Fruit fly (Drosophila melanogaster) whole organism, embryonic: ENCODE measurements around the gene Dcps.

Source experiments
- ATbp ChIP-seq: fragments of 200-800 bp; sonication (Bioruptor generic); optimal IDR thresholded peaks from 2 replicates; lab custom pipeline; 2017; ENCODE audit warnings: missing biosample characterization, mild to moderate bottlenecking, missing genetic modification characterization, missing genetic modification reagents
- Abd-B ChIP-seq: fragments of 200-800 bp; sonication (Bioruptor generic); optimal IDR thresholded peaks from 2 replicates; lab custom pipeline; 2018; ENCODE audit warnings: missing biosample characterization, mild to moderate bottlenecking, missing genetic modification characterization, moderate library complexity
- Atf6 ChIP-seq: fragments of 200-800 bp; sonication (Bioruptor generic); IDR thresholded peaks from 2 replicates; pipeline ENCODE4 v1.3.6; 2022; ENCODE audit warnings: missing biosample characterization, missing genetic modification characterization
- CG10654 ChIP-seq: fragments of 200-800 bp; sonication (Bioruptor generic); optimal IDR thresholded peaks from 2 replicates; lab custom pipeline; 2016; ENCODE audit warnings: missing biosample characterization, missing genetic modification characterization
- CG10959 ChIP-seq: fragments of 200-800 bp; sonication (Bioruptor generic); IDR thresholded peaks from 2 replicates; pipeline ENCODE4 v1.3.6; 2022; ENCODE audit warnings: missing biosample characterization, missing genetic modification characterization
- CG11695 ChIP-seq: fragments of 200-800 bp; sonication (Bioruptor generic); IDR thresholded peaks from 3 replicates; pipeline ENCODE4 v1.3.6; 2022; ENCODE audit warnings: missing biosample characterization, missing genetic modification characterization
- CG11723 ChIP-seq: fragments of 200-800 bp; sonication (Bioruptor generic); optimal IDR thresholded peaks from 2 replicates; lab custom pipeline; 2017; ENCODE audit warnings: missing biosample characterization, mild to moderate bottlenecking, missing genetic modification characterization
- CG13624 ChIP-seq: fragments of 200-800 bp; sonication (Bioruptor generic); optimal IDR thresholded peaks from 2 replicates; lab custom pipeline; 2016; ENCODE audit warnings: missing biosample characterization, missing genetic modification characterization
- CG14710 ChIP-seq: fragments of 200-800 bp; sonication (Bioruptor generic); optimal IDR thresholded peaks from 3 replicates; lab custom pipeline; 2019; ENCODE audit warnings: missing biosample characterization, mild to moderate bottlenecking, missing genetic modification characterization, moderate library complexity
- CG16779 ChIP-seq: fragments of 200-800 bp; sonication (Bioruptor generic); IDR thresholded peaks from 2 replicates; pipeline ENCODE4 v1.3.6; 2022; ENCODE audit warnings: missing biosample characterization, missing genetic modification characterization
- CG17802 ChIP-seq: fragments of 200-800 bp; sonication (Bioruptor generic); optimal IDR thresholded peaks from 2 replicates; lab custom pipeline; 2018; ENCODE audit warnings: missing biosample characterization, mild to moderate bottlenecking, missing genetic modification characterization, moderate library complexity
- CG17829 ChIP-seq: fragments of 200-800 bp; optimal IDR thresholded peaks from 2 replicates; lab custom pipeline; 2019; ENCODE audit warnings: missing biosample characterization, mild to moderate bottlenecking, missing genetic modification characterization, moderate library complexity
- CG18619 ChIP-seq: fragments of 200-800 bp; sonication (Bioruptor generic); optimal IDR thresholded peaks from 3 replicates; lab custom pipeline; 2017; ENCODE audit warnings: missing biosample characterization, mild to moderate bottlenecking, missing genetic modification characterization
- CG30431 ChIP-seq: fragments of 200-800 bp; sonication (Bioruptor generic); optimal IDR thresholded peaks from 2 replicates; lab custom pipeline; 2017; ENCODE audit warnings: missing biosample characterization, missing genetic modification characterization
- CG7745 ChIP-seq: fragments of 200-800 bp; sonication (Bioruptor generic); optimal IDR thresholded peaks from 2 replicates; lab custom pipeline; 2018; ENCODE audit warnings: missing biosample characterization, mild to moderate bottlenecking, missing genetic modification characterization, moderate library complexity
- CG7987 ChIP-seq: fragments of 200-800 bp; sonication (Bioruptor generic); optimal IDR thresholded peaks from 2 replicates; lab custom pipeline; 2018; ENCODE audit warnings: missing biosample characterization, mild to moderate bottlenecking, missing genetic modification characterization, moderate library complexity
- CG9215 ChIP-seq: fragments of 200-800 bp; sonication (Bioruptor generic); IDR thresholded peaks from 2 replicates; pipeline ENCODE4 v1.3.6; 2022; ENCODE audit warnings: missing biosample characterization, missing genetic modification characterization
- D ChIP-seq, 2 experiments: fragments of 200-800 bp in 1 of 2; fragments of >200 bp in 1 of 2; sonication (Bioruptor generic) in 1 of 2; optimal IDR thresholded peaks; 2 replicates in 1 of 2; 3 replicates in 1 of 2; lab custom pipeline; 2017; ENCODE audit warnings: mild to moderate bottlenecking in 1 of 2, missing biosample characterization in 1 of 2, missing genetic modification characterization in 1 of 2, missing genetic modification reagents in 1 of 2
- Hr39 ChIP-seq: fragments of >200 bp; optimal IDR thresholded peaks from 2 replicates; lab custom pipeline; 2017
- MTF-1 ChIP-seq: fragments of 200-800 bp; sonication (Bioruptor generic); optimal IDR thresholded peaks from 2 replicates; lab custom pipeline; 2018; ENCODE audit warnings: missing biosample characterization, mild to moderate bottlenecking, missing genetic modification characterization, borderline replicate concordance
- Mes4 ChIP-seq: fragments of 200-800 bp; sonication (Bioruptor generic); optimal IDR thresholded peaks from 2 replicates; lab custom pipeline; 2016; ENCODE audit warnings: missing biosample characterization, missing genetic modification characterization
- NC2β ChIP-seq: fragments of 200-800 bp; sonication (Bioruptor generic); optimal IDR thresholded peaks from 2 replicates; lab custom pipeline; 2016; ENCODE audit warnings: missing biosample characterization, missing genetic modification characterization
- Nf-YA ChIP-seq: fragments of 200-800 bp; sonication (Bioruptor generic); IDR thresholded peaks from 2 replicates; pipeline ENCODE4 v1.3.6; 2022; ENCODE audit warnings: missing biosample characterization, missing genetic modification characterization
- Scr ChIP-seq: fragments of 200-800 bp; sonication (Bioruptor generic); IDR thresholded peaks from 2 replicates; pipeline ENCODE4 v1.3.6; 2022; ENCODE audit warnings: missing biosample characterization, missing genetic modification characterization; ENCODE audit not compliant: partially characterized antibody
- Six4 ChIP-seq: fragments of 200-800 bp; sonication (Bioruptor generic); optimal IDR thresholded peaks from 2 replicates; lab custom pipeline; 2016; ENCODE audit warnings: missing biosample characterization, missing genetic modification characterization
- Sry-β ChIP-seq: fragments of 200-800 bp; sonication (Bioruptor generic); optimal IDR thresholded peaks from 2 replicates; lab custom pipeline; 2018; ENCODE audit warnings: missing biosample characterization, mild to moderate bottlenecking, missing genetic modification characterization, moderate library complexity
- Taf1 ChIP-seq: fragments of 200-800 bp; sonication (Bioruptor generic); IDR thresholded peaks from 2 replicates; pipeline ENCODE4 v1.3.6; 2022; ENCODE audit warnings: missing biosample characterization, missing genetic modification characterization
- Usf ChIP-seq: fragments of 200-800 bp; sonication (Bioruptor generic); optimal IDR thresholded peaks from 2 replicates; lab custom pipeline; 2017; ENCODE audit warnings: missing genotype, missing biosample characterization, missing genetic modification characterization
- Vsx1 ChIP-seq: fragments of 200-800 bp; sonication (Bioruptor generic); optimal IDR thresholded peaks from 2 replicates; lab custom pipeline; 2017; ENCODE audit warnings: missing biosample characterization, mild to moderate bottlenecking, missing genetic modification characterization, missing genetic modification reagents
- ash1 ChIP-seq: fragments of 200-800 bp; sonication (Bioruptor generic); optimal IDR thresholded peaks from 2 replicates; lab custom pipeline; 2018; ENCODE audit warnings: missing biosample characterization, mild to moderate bottlenecking, missing genetic modification characterization
- crc ChIP-seq: fragments of 200-800 bp; sonication (Bioruptor generic); optimal IDR thresholded peaks from 2 replicates; lab custom pipeline; 2016; ENCODE audit warnings: missing biosample characterization, missing genetic modification characterization
- dysf ChIP-seq: fragments of 200-800 bp; sonication (Bioruptor generic); IDR thresholded peaks from 3 replicates; pipeline ENCODE4 v1.3.6; 2022; ENCODE audit warnings: missing biosample characterization, missing genetic modification characterization
- emc ChIP-seq: fragments of 200-800 bp; sonication (Bioruptor generic); optimal IDR thresholded peaks from 2 replicates; lab custom pipeline; 2016; ENCODE audit warnings: missing biosample characterization, missing genetic modification characterization
- ewg ChIP-seq: fragments of 200-800 bp; sonication (Bioruptor generic); optimal IDR thresholded peaks from 3 replicates; lab custom pipeline; 2017; ENCODE audit warnings: mild to moderate bottlenecking, missing biosample characterization, missing genetic modification reagents, missing genetic modification characterization
- fu2 ChIP-seq: fragments of 200-800 bp; sonication (Bioruptor generic); optimal IDR thresholded peaks from 2 replicates; lab custom pipeline; 2016; ENCODE audit warnings: missing biosample characterization, missing genetic modification characterization
- gcm ChIP-seq: fragments of 200-800 bp; sonication (Bioruptor generic); optimal IDR thresholded peaks from 2 replicates; lab custom pipeline; 2019; ENCODE audit warnings: missing biosample characterization, mild to moderate bottlenecking, missing genetic modification characterization, moderate library complexity
- grn ChIP-seq: fragments of 200-800 bp; sonication (Bioruptor generic); optimal IDR thresholded peaks from 3 replicates; lab custom pipeline; 2017; ENCODE audit warnings: missing biosample characterization, missing genetic modification characterization
- hth ChIP-seq: fragments of >200 bp; optimal IDR thresholded peaks from 2 replicates; lab custom pipeline; 2017; ENCODE audit warnings: inconsistent platforms
- jing ChIP-seq: fragments of 200-800 bp; sonication (Bioruptor generic); optimal IDR thresholded peaks from 2 replicates; lab custom pipeline; 2018; ENCODE audit warnings: missing biosample characterization, mild to moderate bottlenecking, missing genetic modification characterization
- nmo ChIP-seq: fragments of 200-800 bp; sonication (Bioruptor generic); optimal IDR thresholded peaks from 2 replicates; lab custom pipeline; 2018; ENCODE audit warnings: missing biosample characterization, mild to moderate bottlenecking, missing genetic modification characterization, moderate library complexity
- odd ChIP-seq: fragments of 200-800 bp; sonication (Bioruptor generic); optimal IDR thresholded peaks from 2 replicates; lab custom pipeline; 2017; ENCODE audit warnings: missing biosample characterization, mild to moderate bottlenecking, missing genetic modification characterization
- phol ChIP-seq: fragments of 200-800 bp; sonication (Bioruptor generic); optimal IDR thresholded peaks from 3 replicates; lab custom pipeline; 2018; ENCODE audit warnings: missing biosample characterization, mild to moderate bottlenecking, missing genetic modification characterization, moderate library complexity
- prd ChIP-seq, 3 experiments: fragments of >200 bp in 2 of 3; fragments of 200-800 bp in 1 of 3; sonication (Bioruptor generic) in 1 of 3; optimal IDR thresholded peaks in 2 of 3; IDR thresholded peaks in 1 of 3; 2 replicates in 2 of 3; 3 replicates in 1 of 3; pipeline versions ENCODE4 v1.3.6 to Lab custom; 2017 to 2022; ENCODE audit warnings: missing biosample characterization in 1 of 3, missing genetic modification characterization in 1 of 3
- scrt ChIP-seq: fragments of 200-800 bp; sonication (Bioruptor generic); optimal IDR thresholded peaks from 2 replicates; lab custom pipeline; 2018; ENCODE audit warnings: missing biosample characterization, mild to moderate bottlenecking, missing genetic modification characterization, moderate library complexity
- ssp ChIP-seq: fragments of 200-800 bp; sonication (Bioruptor generic); IDR thresholded peaks from 2 replicates; pipeline ENCODE4 v1.3.6; 2022; ENCODE audit warnings: missing biosample characterization, missing genetic modification characterization
- sug ChIP-seq: fragments of 200-800 bp; optimal IDR thresholded peaks from 2 replicates; lab custom pipeline; 2019; ENCODE audit warnings: missing biosample characterization, mild to moderate bottlenecking, missing genetic modification characterization, moderate library complexity
- tgo ChIP-seq: fragments of 200-800 bp; sonication (Bioruptor generic); IDR thresholded peaks from 3 replicates; pipeline ENCODE4 v1.3.6; 2022; ENCODE audit warnings: missing biosample characterization, missing genetic modification characterization
- tna ChIP-seq: fragments of 200-800 bp; sonication (Bioruptor generic); IDR thresholded peaks from 2 replicates; pipeline ENCODE4 v1.3.6; 2022; ENCODE audit warnings: missing biosample characterization, missing genetic modification characterization; ENCODE audit not compliant: partially characterized antibody
- unpg ChIP-seq: fragments of 200-800 bp; sonication (Bioruptor generic); optimal IDR thresholded peaks from 3 replicates; lab custom pipeline; 2018; ENCODE audit warnings: missing biosample characterization, mild to moderate bottlenecking, missing genetic modification characterization, moderate library complexity

The Dcps gene

dm6 chr3R:5736305-5736869 is 18.2 kb downstream of the Dcps start, which contains the start of the genes CG2100 and CG1236 (continued):
- TF ChIP-seq gcm (GFP tag; lab: Kevin White, UChicago) (peak; percentile 89), CG17829 (peak; percentile 91), Atf6 (peak; percentile 29; the same call in 1 of the 2 replicates), odd (peak; percentile 88), NC2β (GFP tag; lab: Kevin White, UChicago) (peak; percentile 30), phol (tag; lab: Kevin White, UChicago) (peak; percentile 91), ssp (peak; percentile 71), CG16779 (GFP tag; lab: Robert Waterston, UW) (no peak), nmo (peak; percentile 95), unpg (GFP tag; lab: Kevin White, UChicago) (peak; percentile 84), CG11723 (peak; percentile 76), Six4 (peak; percentile 78), CG7745 (tag; lab: Kevin White, UChicago) (no peak), D (optimal IDR thresholded peaks at IDR 0.05; lab: Kevin White, UChicago) (no peak), D (GFP tag; optimal IDR thresholded peaks at IDR 0.05; lab: Kevin White, UChicago) (peak; percentile 82), Hr39 (lab: Kevin White, UChicago) (no peak), ash1 (GFP tag; lab: Kevin White, UChicago) (no peak), CG9215 (peak; percentile 64), Usf (GFP tag; lab: Kevin White, UChicago) (peak; percentile 77), Sry-β (GFP tag; lab: Kevin White, UChicago) (peak; percentile 29), Taf1 (GFP tag; lab: Robert Waterston, UW) (0 out of 2 replicates have a peak, but pooled peaks have one; percentile 16), CG10654 (peak; percentile 81), Mes4 (no peak), CG11695 (GFP tag; lab: Robert Waterston, UW) (peak; percentile 87), fu2 (GFP tag; lab: Kevin White, UChicago) (no peak), emc (no peak), MTF-1 (GFP tag; lab: Kevin White, UChicago) (peak; percentile 1), CG10959 (GFP tag; lab: Robert Waterston, UW) (peak; percentile 68), tgo (GFP tag; lab: Robert Waterston, UW) (peak; percentile 82), prd (optimal IDR thresholded peaks at IDR 0.05; lab: Kevin White, UChicago) (no peak), prd (GFP tag; IDR thresholded peaks at IDR 0.05; lab: Robert Waterston, UW) (peak; percentile 80; the same call in 2 of the 3 replicates), jing (GFP tag; lab: Kevin White, UChicago) (peak; percentile 52), Nf-YA (GFP tag; lab: Robert Waterston, UW) (peak; percentile 6; the same call in 1 of the 2 replicates), sug (peak; percentile 68), tna (GFP tag; lab: Robert Waterston, UW) (no peak), ewg (GFP tag; lab: Kevin White, UChicago) (peak; percentile 79), hth (lab: Kevin White, UChicago) (no peak), CG7987 (peak; percentile 26), grn (GFP tag; lab: Kevin White, UChicago) (no peak), Abd-B (GFP tag; lab: Kevin White, UChicago) (peak; percentile 85), CG30431 (GFP tag; lab: Kevin White, UChicago) (peak; percentile 82), dysf (GFP tag; lab: Robert Waterston, UW) (peak; percentile 87), crc (GFP tag; lab: Kevin White, UChicago) (no peak), ATbp (GFP tag; lab: Kevin White, UChicago) (peak; percentile 82), Vsx1 (GFP tag; lab: Kevin White, UChicago) (no peak), CG14710 (peak; percentile 91), CG17802 (tag; lab: Kevin White, UChicago) (peak; percentile 10), CG13624 (peak; percentile 44), scrt (GFP tag; lab: Kevin White, UChicago) (peak; percentile 93), Scr (GFP tag; lab: Robert Waterston, UW) (no peak), CG18619 (GFP tag; lab: Kevin White, UChicago) (peak; percentile 89)
